Worm (Caenorhabditis elegans) whole organism, dauer: ENCODE data around the gene idpb-3.

Experiments
- unc-62 ChIP-seq: sonication (generic microtip); optimal IDR thresholded peaks from 2 replicates; lab custom pipeline; 2017; ENCODE audit warnings: missing biosample characterization, missing genetic modification reagents, missing genetic modification characterization

The idpb-3 gene

DNA sequence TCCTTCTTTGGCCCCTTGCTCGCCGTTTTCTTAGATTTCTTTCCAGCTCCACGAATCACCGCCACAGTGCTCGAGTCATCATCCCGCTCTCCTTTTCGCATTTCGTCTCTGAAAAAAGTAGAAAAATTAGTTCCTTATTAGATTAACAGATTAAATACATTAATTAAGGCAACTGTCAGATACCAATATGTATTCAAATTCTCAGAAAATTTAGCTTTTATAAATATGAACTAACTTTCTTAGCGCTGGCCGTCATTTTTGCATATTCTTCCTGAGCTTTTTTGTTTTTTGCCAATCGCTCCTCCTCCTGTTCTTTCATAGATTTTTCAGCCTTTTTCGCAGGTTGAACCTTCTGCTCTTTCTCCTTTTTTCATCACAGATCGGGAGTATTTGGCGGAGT is 2.0 kb downstream of the idpb-3 start, which contains the start of gene C04G6.6:
TSS of gene C04G6.6 (minus strand) at position 101 of the 400 bp plus-strand sequence.
- no peak for TF ChIP-seq unc-62 (GFP tag; lab: Kevin White, UChicago)

ce11 chrII:5099034-5099433 is 2.6 kb downstream of the idpb-3 start:
- no peak for TF ChIP-seq unc-62 (GFP tag; lab: Kevin White, UChicago)

ce11 chrII:5093945-5094344 is 7.7 kb downstream of the idpb-3 start, which contains the start of gene C04G6.13:
Gene C04G6.13 (plus strand): TSS chrII:5094245.
- no peak for TF ChIP-seq unc-62 (GFP tag; lab: Kevin White, UChicago)

DNA sequence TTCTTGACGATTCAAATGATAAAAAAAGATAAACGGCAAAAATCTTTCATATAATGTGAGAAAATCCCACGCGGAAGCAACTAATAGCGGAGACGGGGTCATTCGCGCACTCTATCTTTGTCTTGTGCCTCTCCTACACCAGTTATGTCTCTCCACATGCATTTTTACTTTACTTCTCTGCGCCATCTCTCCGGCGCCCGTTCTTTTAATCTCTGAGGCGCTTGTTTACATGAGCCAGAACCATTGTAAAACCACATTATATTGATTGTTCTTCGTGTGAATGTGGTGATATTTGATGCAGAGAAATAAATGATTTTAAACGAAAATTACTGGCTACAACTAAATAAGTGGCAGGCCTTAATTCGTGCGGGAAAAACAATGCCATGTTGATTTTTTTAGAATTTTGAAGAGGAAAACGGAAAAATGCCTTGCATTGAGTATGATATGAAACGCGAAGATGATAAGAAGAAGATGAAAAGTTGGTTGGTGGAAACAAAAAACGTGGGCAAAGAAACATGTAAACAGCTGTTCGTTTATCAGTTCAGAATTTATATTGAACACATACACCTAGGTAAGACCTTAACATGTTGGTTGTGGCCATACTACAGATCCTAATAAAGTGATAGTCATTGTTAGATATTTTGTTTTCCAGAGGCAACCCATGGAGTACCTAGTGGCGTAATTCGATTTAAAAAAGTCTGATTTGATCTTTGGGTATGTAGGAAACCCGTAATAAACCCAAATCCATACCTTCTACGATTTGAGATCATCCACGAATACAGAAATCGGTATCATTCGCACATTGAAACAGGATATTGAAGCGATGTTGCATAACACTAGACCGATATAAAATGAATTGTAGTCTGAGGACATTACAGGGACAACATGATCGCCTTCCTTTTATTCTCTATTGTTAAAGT is 9.0 kb downstream of the idpb-3 start, which contains the start of gene C04G6.2:
TSS of gene C04G6.2 (plus strand) at position 870 of the 920 bp plus-strand sequence.
- TF ChIP-seq unc-62 (GFP tag; lab: Kevin White, UChicago), result no peak

DNA sequence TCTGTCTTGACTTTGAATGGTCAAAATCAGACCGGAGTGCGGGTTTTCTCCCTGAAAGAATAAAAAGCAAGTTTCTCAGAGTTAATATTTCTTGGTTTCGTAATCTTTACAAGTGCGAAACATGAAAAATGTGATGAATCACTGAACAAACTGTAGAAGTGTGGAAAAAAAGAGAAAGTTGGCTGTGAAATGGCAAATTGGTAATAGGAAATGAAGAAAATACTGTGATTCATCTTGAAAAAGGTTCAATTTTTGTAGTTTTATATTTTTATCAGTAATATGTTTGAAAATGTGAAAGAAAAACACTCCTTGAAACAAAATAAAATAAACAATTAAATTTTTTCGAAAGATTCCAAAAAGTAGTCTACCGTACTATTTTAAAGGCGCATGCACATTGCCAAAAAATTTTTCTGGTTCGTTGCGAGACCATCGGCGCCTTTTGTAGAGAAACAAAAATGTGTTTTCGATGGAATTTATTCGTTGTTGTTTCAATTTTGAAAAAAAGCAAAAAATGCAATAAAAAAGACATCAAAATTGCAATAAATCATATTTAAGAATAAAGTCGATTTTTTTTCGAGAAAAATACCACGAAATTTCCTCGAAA is 9.9 kb downstream of the idpb-3 start, which contains the start of gene pld-1:
TSS of gene pld-1 (minus strand) at position 51 of the 604 bp plus-strand sequence.
- no peak for TF ChIP-seq unc-62 (GFP tag; lab: Kevin White, UChicago)

DNA sequence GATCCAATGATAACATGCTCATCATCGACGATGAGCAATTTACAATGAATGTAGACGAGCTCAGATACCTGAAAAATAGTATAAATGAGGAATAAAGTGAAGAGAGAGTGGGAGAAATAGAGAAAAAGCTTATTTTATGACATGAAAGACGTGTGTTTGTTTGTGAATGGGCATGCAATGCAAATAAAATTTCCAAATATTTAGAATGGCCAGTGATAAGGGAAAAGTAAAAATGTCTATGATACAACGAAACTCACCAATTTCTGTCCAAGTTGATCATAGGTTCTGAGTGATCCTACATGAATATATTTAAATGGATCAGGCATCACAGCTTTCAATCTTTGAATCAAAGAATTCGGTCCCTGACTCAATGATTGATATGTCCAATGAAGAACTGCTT is 15.5 kb downstream of the idpb-3 start:
- no peak for TF ChIP-seq unc-62 (GFP tag; lab: Kevin White, UChicago)

- TF ChIP-seq unc-62 (GFP tag; lab: Kevin White, UChicago), result no peak
Measured at ce11 chrII:5085450-5085849, 16.2 kb downstream of the idpb-3 start, which contains the start of gene txt-9. Gene txt-9 (plus strand): TSS chrII:5085785.

DNA sequence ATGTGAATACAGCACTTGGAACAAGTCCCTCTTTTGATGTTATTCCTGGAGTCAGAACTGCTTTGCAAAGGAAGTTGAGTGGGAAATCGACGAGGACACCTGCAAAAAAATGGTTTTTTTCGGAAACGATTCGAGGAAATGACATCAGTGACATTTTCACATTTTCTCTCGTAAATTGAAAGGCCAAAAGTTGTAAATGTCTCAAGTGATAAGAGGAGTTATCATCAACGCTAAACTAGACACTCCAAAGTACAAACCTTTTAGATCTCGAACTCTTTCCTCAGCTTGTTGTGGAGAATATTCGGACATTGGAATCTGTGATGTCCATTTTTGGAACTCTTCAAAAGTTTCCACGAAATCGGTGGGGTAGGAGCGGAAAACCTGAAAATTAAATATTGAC is 17.4 kb downstream of the idpb-3 start:
- no peak for TF ChIP-seq unc-62 (GFP tag; lab: Kevin White, UChicago)

DNA sequence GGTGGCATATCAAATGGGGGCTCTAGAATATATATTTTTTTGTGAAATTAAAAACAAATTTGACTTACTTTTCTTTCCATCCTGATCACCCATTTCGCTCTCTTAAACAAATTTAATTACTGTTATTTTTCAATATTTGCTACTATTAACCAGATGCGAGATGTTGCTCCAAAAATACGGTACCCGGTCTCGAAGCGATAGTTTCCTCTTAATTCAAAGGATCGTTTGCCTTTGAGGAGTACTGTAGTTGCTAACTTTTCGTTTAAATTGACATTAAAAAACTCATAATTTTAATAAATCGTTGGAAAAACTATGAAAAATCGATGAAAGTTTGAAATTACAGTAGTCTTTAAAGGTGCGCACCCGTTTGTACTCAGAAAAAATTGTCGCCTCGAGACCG is 18.3 kb downstream of the idpb-3 start, which contains the start of gene C04G6.4:
TSS of gene C04G6.4 (minus strand) at position 101 of the 400 bp plus-strand sequence.
- no peak for TF ChIP-seq unc-62 (GFP tag; lab: Kevin White, UChicago)

DNA sequence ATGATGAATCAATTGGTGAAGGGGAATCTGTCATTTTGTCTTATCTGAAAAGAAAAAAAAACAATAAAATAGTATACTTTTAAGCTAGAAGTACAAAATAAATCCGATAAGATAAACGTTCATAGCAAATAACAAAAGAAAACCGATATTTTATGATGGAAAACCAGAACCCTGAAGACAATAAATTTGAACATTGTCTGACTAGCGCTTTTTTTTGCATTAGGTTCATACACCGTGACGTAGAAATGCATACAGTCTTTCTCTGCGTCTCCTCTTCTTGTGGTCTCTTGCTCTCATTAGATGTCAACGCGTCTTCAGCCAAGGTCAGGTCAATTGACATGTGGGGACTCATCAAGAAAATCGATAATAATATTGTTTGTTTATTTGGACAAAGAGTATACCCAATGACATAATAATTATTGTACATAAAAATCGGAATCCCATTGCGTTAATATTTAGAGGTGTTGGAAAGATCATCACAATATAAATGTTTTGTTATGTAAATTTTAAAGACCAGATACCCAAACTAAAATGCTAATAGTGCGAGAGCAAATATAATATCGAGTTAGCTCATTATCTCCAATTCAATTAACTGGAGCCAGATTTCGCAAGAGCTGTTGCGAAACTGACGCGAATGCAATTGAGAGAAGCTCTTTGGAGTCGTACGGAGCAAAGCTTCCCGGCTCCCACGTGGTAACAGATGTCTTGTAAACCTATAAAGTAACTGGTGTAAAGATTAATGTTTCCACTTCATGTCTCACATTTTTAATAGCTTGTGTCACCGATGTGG is 20.3 kb downstream of the idpb-3 start, which contains the start of gene dsh-2:
TSS of gene dsh-2 (minus strand) at position 51 of the 790 bp plus-strand sequence.
- no peak for TF ChIP-seq unc-62 (GFP tag; lab: Kevin White, UChicago)

ce11 chrII:5071265-5071664 is 30.3 kb downstream of the idpb-3 start, which contains the start of gene C27A2.7:
Gene C27A2.7 (minus strand): TSS chrII:5071365.
- no peak for TF ChIP-seq unc-62 (GFP tag; lab: Kevin White, UChicago)

ce11 chrII:5069525-5069924 is 32.1 kb downstream of the idpb-3 start, which contains the start of gene idpb-2:
Gene idpb-2 (minus strand): TSS chrII:5069625.
- no peak for TF ChIP-seq unc-62 (GFP tag; lab: Kevin White, UChicago)

DNA sequence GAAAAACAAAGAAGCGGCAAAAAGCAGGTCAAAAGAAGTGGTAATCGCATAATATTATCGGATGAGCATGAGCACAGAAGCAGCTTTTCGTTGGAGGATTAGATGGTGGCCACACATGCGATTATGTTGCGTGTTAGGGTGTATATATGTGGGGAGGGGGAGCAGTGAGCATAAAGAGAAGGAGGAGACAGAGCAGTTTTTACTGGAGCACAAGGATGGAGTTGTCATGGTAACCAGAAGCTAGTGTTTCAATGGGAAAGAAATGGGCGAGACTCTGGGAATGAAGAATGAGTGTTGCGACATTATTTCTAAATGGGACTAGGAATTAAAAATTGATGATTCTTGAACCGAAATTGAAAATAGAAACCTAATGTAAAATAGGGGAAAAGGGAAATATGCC is 33.7 kb downstream of the idpb-3 start, which contains the start of gene C27A2.8:
TSS of gene C27A2.8 (minus strand) at position 117 of the 400 bp plus-strand sequence.
- TF ChIP-seq unc-62 (GFP tag; lab: Kevin White, UChicago), result no peak

DNA sequence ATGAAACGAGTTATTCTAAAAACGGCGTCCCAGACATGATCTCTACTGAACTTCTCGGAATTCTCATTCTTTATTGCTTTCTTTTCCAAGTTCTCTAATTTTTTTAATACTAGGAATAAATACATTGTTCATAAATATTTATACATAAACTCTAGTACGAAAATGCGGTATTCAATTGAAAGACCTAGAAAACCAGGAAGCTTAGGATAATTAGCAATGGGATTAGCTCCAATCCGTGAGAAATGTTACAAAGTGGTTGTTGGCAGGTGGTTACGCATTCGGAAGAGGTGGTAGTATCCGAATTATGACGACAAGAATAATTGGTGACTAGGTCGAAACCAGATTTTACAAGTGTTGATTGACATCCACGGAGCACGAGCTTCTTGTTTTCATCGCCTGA is 34.6 kb downstream of the idpb-3 start:
- no peak for TF ChIP-seq unc-62 (GFP tag; lab: Kevin White, UChicago)
